Fruit fly (Drosophila melanogaster) whole organism, pupa: ENCODE results near the gene CG5787.

Experiments
- CG10348 ChIP-seq: fragments of 200-800 bp; sonication (Bioruptor generic); IDR thresholded peaks from 2 replicates; pipeline ENCODE4 v1.3.6; 2022; ENCODE audit warnings: missing biosample characterization, missing genetic modification characterization
- CG12605 ChIP-seq: fragments of 200-800 bp; sonication (Bioruptor generic); IDR thresholded peaks from 2 replicates; pipeline ENCODE4 v1.3.6; 2022; ENCODE audit warnings: missing biosample characterization, missing genetic modification characterization
- CG13204 ChIP-seq: fragments of 200-800 bp; sonication (Bioruptor generic); optimal IDR thresholded peaks from 2 replicates; lab custom pipeline; 2018; ENCODE audit warnings: missing biosample characterization, mild to moderate bottlenecking, missing genetic modification characterization, moderate library complexity
- CG14655 ChIP-seq: fragments of 200-800 bp; sonication (Bioruptor generic); optimal IDR thresholded peaks from 3 replicates; lab custom pipeline; 2017; ENCODE audit warnings: mild to moderate bottlenecking, missing biosample characterization, missing genetic modification reagents, missing genetic modification characterization
- CG15710 ChIP-seq: fragments of 200-800 bp; sonication (Bioruptor generic); optimal IDR thresholded peaks from 2 replicates; lab custom pipeline; 2018; ENCODE audit warnings: missing biosample characterization, mild to moderate bottlenecking, missing genetic modification characterization, moderate library complexity
- CG17806 ChIP-seq: fragments of 200-800 bp; sonication (Bioruptor generic); optimal IDR thresholded peaks from 2 replicates; lab custom pipeline; 2018; ENCODE audit warnings: missing biosample characterization, mild to moderate bottlenecking, missing genetic modification characterization, moderate library complexity
- CG32121 ChIP-seq: fragments of 200-800 bp; sonication (Bioruptor generic); IDR thresholded peaks from 2 replicates; pipeline ENCODE4 v1.3.6; 2022; ENCODE audit warnings: missing biosample characterization, missing genetic modification characterization
- CG34367 ChIP-seq: fragments of 200-800 bp; sonication (Bioruptor generic); optimal IDR thresholded peaks from 2 replicates; lab custom pipeline; 2018; ENCODE audit warnings: missing biosample characterization, mild to moderate bottlenecking, missing genetic modification characterization
- CG4496 ChIP-seq: fragments of 200-800 bp; sonication (Bioruptor generic); IDR thresholded peaks from 3 replicates; pipeline ENCODE4 v1.3.6; 2022; ENCODE audit warnings: missing biosample characterization, missing genetic modification characterization
- CG8159 ChIP-seq: fragments of 200-800 bp; sonication (Bioruptor generic); optimal IDR thresholded peaks from 3 replicates; lab custom pipeline; 2018; ENCODE audit warnings: missing biosample characterization, mild to moderate bottlenecking, missing genetic modification characterization, moderate library complexity
- CG8301 ChIP-seq: fragments of 200-800 bp; sonication (Bioruptor generic); optimal IDR thresholded peaks from 2 replicates; lab custom pipeline; 2018; ENCODE audit warnings: missing biosample characterization, mild to moderate bottlenecking, missing genetic modification characterization
- CG9948 ChIP-seq: fragments of 200-800 bp; sonication (Bioruptor generic); optimal IDR thresholded peaks from 2 replicates; lab custom pipeline; 2018; ENCODE audit warnings: missing biosample characterization, mild to moderate bottlenecking, missing genetic modification characterization, moderate library complexity
- D1 ChIP-seq: fragments of 200-800 bp; sonication (Bioruptor generic); optimal IDR thresholded peaks from 2 replicates; lab custom pipeline; 2018; ENCODE audit warnings: missing biosample characterization, mild to moderate bottlenecking, missing genetic modification characterization, moderate library complexity
- EcR ChIP-seq: fragments of 200-800 bp; sonication (Bioruptor generic); optimal IDR thresholded peaks from 3 replicates; lab custom pipeline; 2019; ENCODE audit warnings: missing biosample characterization, missing genetic modification characterization, mild to moderate bottlenecking, moderate library complexity, missing genetic modification reagents
- Ets98B ChIP-seq: fragments of 200-800 bp; sonication (Bioruptor generic); IDR thresholded peaks from 2 replicates; pipeline ENCODE4 v1.3.6; 2022; ENCODE audit warnings: missing biosample characterization, missing genetic modification characterization
- Pif1A ChIP-seq: fragments of 200-800 bp; sonication (Bioruptor generic); optimal IDR thresholded peaks from 3 replicates; lab custom pipeline; 2016; ENCODE audit warnings: missing biosample characterization, missing genetic modification characterization
- Pif1B ChIP-seq: fragments of 200-800 bp; sonication (Bioruptor generic); optimal IDR thresholded peaks from 3 replicates; lab custom pipeline; 2016; ENCODE audit warnings: missing biosample characterization, missing genetic modification characterization
- Snoo ChIP-seq: fragments of 200-800 bp; sonication (Bioruptor generic); optimal IDR thresholded peaks from 3 replicates; lab custom pipeline; 2017; ENCODE audit warnings: missing biosample characterization, mild to moderate bottlenecking, missing genetic modification characterization, inconsistent platforms
- fd96Ca ChIP-seq: fragments of 200-800 bp; sonication (Bioruptor generic); IDR thresholded peaks from 3 replicates; pipeline ENCODE4 v1.3.6; 2022; ENCODE audit warnings: missing biosample characterization, missing genetic modification characterization
- gl ChIP-seq: fragments of 200-800 bp; sonication (Bioruptor generic); optimal IDR thresholded peaks from 2 replicates; lab custom pipeline; 2018; ENCODE audit warnings: missing biosample characterization, mild to moderate bottlenecking, missing genetic modification characterization
- rn ChIP-seq: fragments of 200-800 bp; sonication (Bioruptor generic); IDR thresholded peaks from 2 replicates; pipeline ENCODE4 v1.3.6; 2022; ENCODE audit warnings: missing biosample characterization, missing genetic modification characterization

Gene CG5787

dm6 chr2L:12719712-12720429 lies 7.1 kb upstream of the CG5787 start:
- TF ChIP-seq CG12605 (GFP tag; lab: Robert Waterston, UW) = no peak
- 0 out of 2 replicates have a peak, but pooled peaks have one; percentile 12 for TF ChIP-seq CG32121
- no peak for TF ChIP-seq Pif1B (GFP tag; lab: Kevin White, UChicago)
- no peak for TF ChIP-seq CG13204 (GFP tag; lab: Kevin White, UChicago)
- TF ChIP-seq CG17806 (tag; lab: Kevin White, UChicago) = no peak
- TF ChIP-seq Pif1A (GFP tag; lab: Kevin White, UChicago) = no peak
- TF ChIP-seq CG8159 = no peak
- TF ChIP-seq CG4496 = peak; percentile 30; the same call in 2 of the 3 replicates
- no peak for TF ChIP-seq CG15710
- no peak for TF ChIP-seq CG14655 (GFP tag; lab: Kevin White, UChicago)
- TF ChIP-seq Ets98B = no peak; the same call in 1 of the 2 replicates
- TF ChIP-seq Snoo (tag; lab: Kevin White, UChicago) = no peak
- TF ChIP-seq CG10348 = no peak
- peak; percentile 32 for TF ChIP-seq gl
- no peak for TF ChIP-seq rn
- no peak for TF ChIP-seq fd96Ca (GFP tag; lab: Robert Waterston, UW)
- TF ChIP-seq EcR (GFP tag; lab: Kevin White, UChicago) = peak; percentile 49
- no peak for TF ChIP-seq CG9948 (tag; lab: Kevin White, UChicago)
- no peak for TF ChIP-seq CG8301 (tag; lab: Kevin White, UChicago)
- TF ChIP-seq CG34367 = no peak
- TF ChIP-seq D1 = no peak
- TF ChIP-seq, all 21 proteins: peak for 4

DNA sequence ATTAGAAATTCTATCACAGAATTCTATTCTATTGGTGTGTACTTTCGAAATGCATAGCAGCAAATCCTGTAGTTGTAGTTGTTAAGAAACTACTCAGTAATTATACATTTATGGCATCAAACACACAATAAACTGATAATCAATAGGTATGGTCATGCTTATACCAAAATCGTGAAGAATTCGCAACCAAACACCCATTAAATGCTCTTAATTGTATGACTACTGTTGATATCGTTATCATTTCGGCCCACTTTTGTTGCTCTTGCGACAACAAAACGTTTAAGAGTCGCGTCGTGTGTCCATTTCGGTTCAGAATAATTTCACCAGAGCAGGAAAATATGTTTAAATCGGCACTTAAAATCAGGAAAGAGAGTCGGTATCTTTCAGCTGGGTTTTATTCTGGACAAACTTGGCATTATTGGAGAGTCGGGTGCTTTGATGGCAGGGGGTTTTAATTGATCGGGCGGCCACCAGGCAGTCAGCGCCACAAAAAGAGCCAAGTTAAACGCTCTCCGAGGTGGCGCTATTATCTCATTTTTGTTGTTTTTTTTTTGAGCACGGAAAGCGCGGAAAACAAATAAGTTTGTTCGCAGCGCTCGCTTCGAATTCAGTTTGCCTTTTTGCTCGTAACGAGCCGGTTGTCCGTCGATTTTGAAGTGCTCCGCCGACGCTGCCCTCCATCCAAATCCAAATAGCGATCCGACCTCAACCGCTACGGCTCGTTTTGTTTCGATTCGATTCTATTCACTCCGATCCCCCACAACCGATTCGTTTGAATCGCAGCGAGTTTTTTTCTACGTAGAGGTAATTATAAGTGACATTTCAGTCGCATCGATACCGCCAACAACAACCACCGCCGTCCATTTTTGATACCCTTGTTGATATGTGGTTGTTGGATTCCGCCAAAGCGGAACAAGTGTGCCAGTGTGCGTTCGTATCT lies 6.0 kb upstream of the CG5787 start, which contains the start of gene MRP:
MRP (plus strand) TSS at position 609 of the 940 bp plus-strand sequence.
- TF ChIP-seq Ets98B (peak; percentile 53), EcR (GFP tag; lab: Kevin White, UChicago) (no peak), CG4496 (peak; percentile 44; the same call in 1 of the 3 replicates), CG15710 (no peak), CG32121 (peak; percentile 54; the same call in 1 of the 2 replicates), D1 (no peak), Pif1A (GFP tag; lab: Kevin White, UChicago) (no peak), CG12605 (GFP tag; lab: Robert Waterston, UW) (no peak), fd96Ca (GFP tag; lab: Robert Waterston, UW) (peak; percentile 52; the same call in 2 of the 3 replicates), CG8301 (tag; lab: Kevin White, UChicago) (no peak)

DNA sequence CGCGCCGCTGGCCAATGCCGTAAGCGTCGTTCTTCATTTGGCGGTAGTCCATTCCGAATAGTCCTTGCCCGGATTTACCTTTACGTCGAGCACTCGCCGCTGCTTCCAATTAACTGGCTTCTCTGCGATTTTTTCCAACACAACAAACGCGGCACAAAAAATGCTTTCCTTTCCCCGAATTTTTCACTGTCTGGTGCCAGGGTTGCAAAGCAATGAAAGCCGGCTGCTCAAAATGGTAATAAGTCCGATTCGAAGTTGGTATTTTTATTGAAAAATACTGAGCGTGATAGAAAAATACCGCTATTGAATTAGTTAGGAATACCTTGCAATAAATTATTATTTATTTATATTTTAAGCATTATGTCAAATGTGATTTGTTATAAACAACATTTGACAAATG lies 497 bp downstream of the CG5787 start:
- no peak for TF ChIP-seq Pif1A (GFP tag; lab: Kevin White, UChicago)
- no peak for TF ChIP-seq D1
- TF ChIP-seq EcR (GFP tag; lab: Kevin White, UChicago) = no peak
- TF ChIP-seq gl = no peak
- TF ChIP-seq fd96Ca (GFP tag; lab: Robert Waterston, UW) = no peak
- no peak for TF ChIP-seq CG8301 (tag; lab: Kevin White, UChicago)
- no peak for TF ChIP-seq Ets98B
- no peak for TF ChIP-seq Pif1B (GFP tag; lab: Kevin White, UChicago)

- TF ChIP-seq CG13204 (GFP tag; lab: Kevin White, UChicago) (no peak), rn (no peak), CG4496 (no peak), CG12605 (GFP tag; lab: Robert Waterston, UW) (no peak), CG10348 (no peak), gl (no peak), D1 (no peak), Pif1B (GFP tag; lab: Kevin White, UChicago) (no peak), Snoo (tag; lab: Kevin White, UChicago) (no peak), CG17806 (tag; lab: Kevin White, UChicago) (no peak), CG8159 (no peak)
Observed at dm6 chr2L:12708576-12708975, 4.2 kb downstream of the CG5787 start.

DNA sequence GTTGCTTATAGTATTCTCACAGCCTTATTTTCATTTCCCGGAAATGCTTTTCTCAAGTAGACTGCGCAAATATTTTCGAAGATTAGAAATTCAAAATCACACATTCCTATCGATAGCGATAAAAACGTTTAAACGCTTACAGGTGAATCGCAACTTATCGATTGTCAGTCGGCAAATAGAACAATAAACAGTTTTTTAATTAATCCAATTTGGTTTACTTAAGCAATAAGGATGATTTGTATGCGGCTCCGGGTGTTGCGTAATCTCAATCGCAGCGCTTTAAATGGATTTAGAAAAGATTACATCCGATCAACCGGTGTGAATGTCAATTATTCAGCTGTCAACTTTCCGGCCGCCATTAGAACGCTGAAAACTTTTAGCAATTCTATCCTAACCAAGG lies 5.2 kb downstream of the CG5787 start, which contains the start of the genes CG6180 and CG15484:
CG6180 (plus strand) TSS at position 122 of the 400 bp plus-strand sequence.
CG15484 (minus strand) TSS at position 172 of the 400 bp plus-strand sequence.
- TF ChIP-seq CG14655 (GFP tag; lab: Kevin White, UChicago) = no peak
- TF ChIP-seq CG12605 (GFP tag; lab: Robert Waterston, UW) = no peak
- TF ChIP-seq EcR (GFP tag; lab: Kevin White, UChicago) = no peak

DNA sequence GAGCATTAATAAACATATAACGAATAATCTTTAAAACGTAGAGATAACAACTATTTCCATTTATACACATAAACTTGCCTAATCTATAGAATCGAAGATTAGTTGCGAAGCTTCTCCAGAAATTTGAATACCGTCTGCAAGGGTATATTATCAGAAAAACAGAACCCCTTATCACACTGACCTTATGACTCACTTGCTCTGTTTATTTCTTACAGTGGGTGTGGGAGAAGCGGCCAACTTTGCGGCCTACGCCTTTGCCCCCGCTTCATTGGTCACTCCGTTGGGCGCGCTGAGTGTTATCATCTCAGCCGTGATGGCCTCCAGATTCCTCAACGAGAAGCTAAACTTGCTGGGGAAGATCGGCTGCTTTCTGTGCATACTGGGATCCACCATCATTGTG lies 7.4 kb downstream of the CG5787 start:
- TF ChIP-seq CG15710 = no peak
- TF ChIP-seq CG9948 (tag; lab: Kevin White, UChicago) = no peak
- TF ChIP-seq CG13204 (GFP tag; lab: Kevin White, UChicago) = no peak
- no peak for TF ChIP-seq EcR (GFP tag; lab: Kevin White, UChicago)
- no peak for TF ChIP-seq CG17806 (tag; lab: Kevin White, UChicago)
- no peak for TF ChIP-seq Ets98B
- no peak for TF ChIP-seq fd96Ca (GFP tag; lab: Robert Waterston, UW)
- TF ChIP-seq CG10348 = no peak
- TF ChIP-seq Pif1B (GFP tag; lab: Kevin White, UChicago) = no peak
- TF ChIP-seq rn = no peak
- TF ChIP-seq Snoo (tag; lab: Kevin White, UChicago) = no peak
- TF ChIP-seq, all 21 proteins: peak for 0
